Worm (Caenorhabditis elegans): ENCODE data around the gene F43B10.1.

F43B10.1 gene

DNA sequence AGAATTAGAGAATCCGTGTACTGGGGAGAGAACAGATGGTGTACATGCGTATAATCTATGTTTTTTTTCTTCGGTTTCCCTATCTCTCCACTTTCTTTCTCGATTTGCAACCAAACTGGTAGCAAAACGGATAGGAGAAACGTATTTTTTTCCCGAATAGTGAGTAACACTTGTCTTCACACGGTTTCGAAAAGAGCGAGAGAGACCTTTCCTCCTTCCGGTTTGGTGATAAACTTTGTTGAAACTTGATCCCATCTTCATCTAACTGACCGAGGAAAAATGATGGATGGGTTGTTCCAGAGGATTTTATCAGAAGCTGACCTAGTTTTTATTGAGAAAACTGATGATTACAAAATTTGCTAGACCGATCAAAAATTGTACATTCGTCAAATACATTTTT lies 4.3 kb downstream of the F43B10.1 start:
- no peak for TF ChIP-seq F26F4.8 (GFP tag; conservative IDR thresholded peaks at IDR 0.05)
- peak; percentile 3 for TF ChIP-seq nhr-28 (tag; optimal IDR thresholded peaks at IDR 0.05)
- TF ChIP-seq unc-62 (GFP tag; optimal IDR thresholded peaks at IDR 0.05 in 1 of 2), result peak in 1 of 2 experiments; percentile 60
- TF ChIP-seq unc-62 (tag; optimal IDR thresholded peaks at IDR 0.05), result no peak
- TF ChIP-seq mxl-3 (GFP tag; optimal IDR thresholded peaks at IDR 0.05), result peak; percentile 22
- no peak for TF ChIP-seq nhr-10 (tag; optimal IDR thresholded peaks at IDR 0.05)
- no peak for TF ChIP-seq nhr-41 (GFP tag; IDR thresholded peaks at IDR 0.05)

DNA sequence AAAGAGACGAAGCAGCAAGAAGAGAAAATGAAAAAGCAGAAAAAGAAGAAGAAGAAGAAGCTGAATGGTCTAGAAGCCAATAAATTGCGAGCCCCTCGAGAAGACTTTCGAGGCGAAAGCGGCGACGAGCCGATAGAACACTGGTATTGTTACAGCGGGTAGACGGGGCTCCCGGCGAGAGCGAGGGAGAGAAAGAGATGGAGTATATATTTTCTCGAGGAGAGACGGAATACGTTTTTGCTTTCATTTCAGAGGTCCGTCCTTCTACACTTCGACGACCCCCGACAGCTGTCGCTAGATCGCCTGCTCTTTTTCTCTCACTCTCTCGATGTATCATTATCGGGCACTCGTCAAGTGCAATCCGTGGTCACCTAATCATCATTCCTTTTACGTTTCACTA lies 7.3 kb downstream of the F43B10.1 start:
- TF ChIP-seq ceh-20 (GFP tag; IDR thresholded peaks at IDR 0.05) (no peak), ceh-32 (tag; optimal IDR thresholded peaks at IDR 0.05; ENCODE audit: poor library complexity) (no peak), cey-2 (tag; optimal IDR thresholded peaks at IDR 0.05; ENCODE audit: borderline replicate concordance, insufficient read depth) (no peak), ztf-7 (tag; optimal IDR thresholded peaks at IDR 0.05) (no peak), saeg-2 (GFP tag; IDR thresholded peaks at IDR 0.05) (no peak), hlh-11 (tag; optimal IDR thresholded peaks at IDR 0.05) (peak; percentile 42), mxl-3 (GFP tag; optimal IDR thresholded peaks at IDR 0.05) (no peak), skn-1 (tag; optimal IDR thresholded peaks at IDR 0.05) (no peak), mdl-1 (tag; optimal IDR thresholded peaks at IDR 0.05) (no peak), lin-1 (GFP tag; IDR thresholded peaks at IDR 0.05) (no peak), egl-27 (tag; optimal IDR thresholded peaks at IDR 0.05) (no peak), lin-29 (GFP tag; IDR thresholded peaks at IDR 0.05) (no peak), tra-1 (GFP tag; IDR thresholded peaks at IDR 0.05) (no peak), rbr-2 (tag; optimal IDR thresholded peaks at IDR 0.05) (no peak), gei-8 (GFP tag; optimal IDR thresholded peaks at IDR 0.05) (no peak), daf-12 (tag; optimal IDR thresholded peaks at IDR 0.05) (no peak), ceh-28 (tag; optimal IDR thresholded peaks at IDR 0.05) (no peak), zag-1 (tag; optimal IDR thresholded peaks at IDR 0.05) (no peak), unc-130 (GFP tag; optimal IDR thresholded peaks at IDR 0.05) (no peak), spr-3 (GFP tag; optimal IDR thresholded peaks at IDR 0.05) (no peak), aly-2 (tag; optimal IDR thresholded peaks at IDR 0.05) (no peak), snpc-1.2 (GFP tag; IDR thresholded peaks at IDR 0.05) (no peak), set-16 (GFP tag; IDR thresholded peaks at IDR 0.05) (peak; percentile 42; the same call in 1 of the 2 replicates), daf-16 (GFP tag; optimal IDR thresholded peaks at IDR 0.05) (peak in 1 of 2 experiments; percentile 11), daf-16 (tag; optimal IDR thresholded peaks at IDR 0.05) (no peak), zip-2 (tag; optimal IDR thresholded peaks at IDR 0.05) (no peak)

DNA sequence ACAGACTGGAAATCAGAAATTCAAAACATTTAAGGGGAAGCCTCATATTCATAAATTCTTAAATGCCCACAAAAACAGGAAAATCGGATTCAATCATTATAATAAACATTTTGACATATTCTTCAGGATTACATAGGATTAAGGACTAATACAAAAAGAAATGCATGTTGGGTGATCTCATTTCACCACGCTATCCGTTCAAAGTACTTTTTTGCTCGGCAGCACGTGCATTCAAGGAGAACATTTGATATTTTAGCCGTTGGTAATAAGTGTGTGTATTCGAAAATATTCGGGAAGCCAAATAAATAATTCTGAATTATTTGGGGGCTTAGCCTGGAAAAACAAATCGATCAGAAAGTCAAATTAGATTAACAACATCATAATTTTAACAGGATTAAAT lies 12.0 kb downstream of the F43B10.1 start:
- no peak for TF ChIP-seq mxl-2 (GFP tag; conservative IDR thresholded peaks at IDR 0.05)
- TF ChIP-seq egl-43 (GFP tag; IDR thresholded peaks at IDR 0.05), result no peak
- no peak for TF ChIP-seq hlh-11 (tag; optimal IDR thresholded peaks at IDR 0.05)
- no peak for TF ChIP-seq nhr-6 (tag; optimal IDR thresholded peaks at IDR 0.05)
- no peak for TF ChIP-seq hmg-1.1 (GFP tag; IDR thresholded peaks at IDR 0.05)
- no peak for TF ChIP-seq zip-11 (GFP tag; IDR thresholded peaks at IDR 0.05)
- TF ChIP-seq mep-1 (tag; optimal IDR thresholded peaks at IDR 0.05), result no peak
- TF ChIP-seq ceh-32 (tag; optimal IDR thresholded peaks at IDR 0.05; ENCODE audit: poor library complexity), result no peak
- TF ChIP-seq nhr-77 (tag; optimal IDR thresholded peaks at IDR 0.05), result no peak
- TF ChIP-seq egl-27 (tag; optimal IDR thresholded peaks at IDR 0.05), result no peak
- no peak for TF ChIP-seq nhr-28 (tag; optimal IDR thresholded peaks at IDR 0.05)

DNA sequence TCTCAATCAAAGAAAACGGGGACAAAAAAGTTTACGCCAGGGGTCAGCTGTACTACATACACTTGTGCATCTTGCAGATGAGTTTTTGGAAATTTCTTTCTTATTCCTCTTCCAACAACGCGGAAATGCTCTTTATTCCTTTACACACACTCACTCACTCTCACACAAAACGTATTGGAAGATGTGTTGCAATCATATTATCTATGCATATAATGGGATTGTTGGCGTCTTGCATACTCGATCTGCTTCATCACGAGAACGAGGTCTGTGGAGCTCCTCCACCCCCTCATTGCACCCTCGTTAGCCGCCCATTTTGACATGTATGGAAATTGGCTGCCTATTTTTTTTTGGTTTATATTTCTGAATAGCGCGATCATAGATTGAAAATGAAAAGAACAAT lies 13.8 kb downstream of the F43B10.1 start:
- TF ChIP-seq lin-15B (tag; optimal IDR thresholded peaks at IDR 0.05) (no peak), rbr-2 (tag; optimal IDR thresholded peaks at IDR 0.05) (no peak), spr-1 (tag; optimal IDR thresholded peaks at IDR 0.05) (no peak), zfp-3 (GFP tag; conservative IDR thresholded peaks at IDR 0.05) (no peak), tra-1 (GFP tag; IDR thresholded peaks at IDR 0.05) (no peak)

Measured in whole organism, L4 larva.